Worm (Caenorhabditis elegans) whole organism, L1 larva: ENCODE data around the gene C25G4.8.

Experiments
- aha-1 ChIP-seq: fragments of 150-350 bp; optimal IDR thresholded peaks from 2 replicates; lab custom pipeline; 2014; ENCODE audit warnings: missing biosample characterization, missing genetic modification characterization
- aly-2 ChIP-seq: fragments of 150-350 bp; optimal IDR thresholded peaks from 2 replicates; lab custom pipeline; 2014; ENCODE audit warnings: missing biosample characterization, missing genetic modification characterization
- ama-1 ChIP-seq: fragments of 150-350 bp; optimal IDR thresholded peaks from 2 replicates; lab custom pipeline; 2014
- blmp-1 ChIP-seq: fragments of 150-350 bp; optimal IDR thresholded peaks from 2 replicates; lab custom pipeline; 2014; ENCODE audit warnings: missing biosample characterization, missing genetic modification characterization
- ceh-63 ChIP-seq: fragments of 200-800 bp; sonication (Bioruptor generic); optimal IDR thresholded peaks from 2 replicates; lab custom pipeline; 2018; ENCODE audit warnings: mild to moderate bottlenecking, missing genetic modification characterization, missing compliant biosample characterization
- ceh-88 ChIP-seq: fragments of 200-800 bp; sonication (Bioruptor generic); IDR thresholded peaks from 2 replicates; pipeline ENCODE4 v1.3.6; 2022; ENCODE audit warnings: missing genetic modification characterization, missing compliant biosample characterization
- efl-1 ChIP-seq, 4 experiments: fragments of 150-350 bp; optimal IDR thresholded peaks in 3 of 4; peaks in 1 of 4; 1 replicate in 1 of 4; 2 replicates in 3 of 4; lab custom pipeline; 2014; ENCODE audit warnings: missing biosample characterization in 2 of 4, missing genetic modification characterization in 2 of 4, missing genetic modification reagents in 2 of 4
- egl-13 ChIP-seq: sonication (generic microtip); optimal IDR thresholded peaks from 2 replicates; lab custom pipeline; 2016; ENCODE audit warnings: missing genotype, missing genetic modification reagents, missing genetic modification characterization, missing compliant biosample characterization
- elt-2 ChIP-seq: sonication (generic microtip); optimal IDR thresholded peaks from 2 replicates; lab custom pipeline; 2016; ENCODE audit warnings: missing genetic modification characterization, mild to moderate bottlenecking, inconsistent platforms, missing compliant biosample characterization, missing genetic modification reagents
- ets-5 ChIP-seq: fragments of 200-800 bp; sonication (Bioruptor generic); IDR thresholded peaks from 2 replicates; pipeline ENCODE4 v1.3.6; 2022; ENCODE audit warnings: missing genetic modification characterization, missing compliant biosample characterization
- fkh-10 ChIP-seq: sonication (generic microtip); optimal IDR thresholded peaks from 2 replicates; lab custom pipeline; 2017; ENCODE audit warnings: missing biosample characterization, missing genetic modification reagents, missing genetic modification characterization
- fkh-8 ChIP-seq: sonication (generic microtip); optimal IDR thresholded peaks from 2 replicates; lab custom pipeline; 2016; ENCODE audit warnings: mild to moderate bottlenecking, missing genetic modification characterization, missing compliant biosample characterization
- grh-1 ChIP-seq: fragments of 200-800 bp; sonication (Bioruptor generic); IDR thresholded peaks from 2 replicates; pipeline ENCODE4 v1.3.6; 2022; ENCODE audit warnings: missing genetic modification reagents, missing genetic modification characterization, missing compliant biosample characterization
- hlh-17 ChIP-seq: fragments of 200-800 bp; sonication (Bioruptor generic); optimal IDR thresholded peaks from 2 replicates; lab custom pipeline; 2018; ENCODE audit warnings: missing genetic modification characterization, mild to moderate bottlenecking, missing compliant biosample characterization, moderate library complexity, borderline replicate concordance
- hpl-2 ChIP-seq: fragments of 150-350 bp; optimal IDR thresholded peaks from 2 replicates; lab custom pipeline; 2014; ENCODE audit warnings: missing biosample characterization, missing genetic modification reagents, missing genetic modification characterization
- irx-1 ChIP-seq: sonication (generic microtip); optimal IDR thresholded peaks from 2 replicates; lab custom pipeline; 2016; ENCODE audit warnings: missing genetic modification characterization, missing compliant biosample characterization
- jun-1 ChIP-seq: fragments of 150-350 bp; optimal IDR thresholded peaks from 2 replicates; lab custom pipeline; 2014; ENCODE audit warnings: missing biosample characterization, missing genetic modification reagents, missing genetic modification characterization
- lin-39 ChIP-seq: fragments of 150-350 bp; optimal IDR thresholded peaks from 2 replicates; lab custom pipeline; 2014; ENCODE audit warnings: missing biosample characterization, missing genetic modification reagents, missing genetic modification characterization
- lir-3 ChIP-seq: sonication (generic microtip); optimal IDR thresholded peaks from 2 replicates; lab custom pipeline; 2016; ENCODE audit warnings: mild to moderate bottlenecking, missing genetic modification characterization, moderate library complexity, missing compliant biosample characterization; ENCODE audit not compliant: poor library complexity
- nhr-237 ChIP-seq: fragments of 150-350 bp; optimal IDR thresholded peaks from 2 replicates; lab custom pipeline; 2014; ENCODE audit warnings: missing biosample characterization, missing genetic modification characterization
- nhr-71 ChIP-seq: sonication (generic microtip); optimal IDR thresholded peaks from 2 replicates; lab custom pipeline; 2016; ENCODE audit warnings: mild to moderate bottlenecking, missing genetic modification characterization, moderate library complexity, missing compliant biosample characterization
- nhr-90 ChIP-seq: sonication (generic microtip); optimal IDR thresholded peaks from 2 replicates; lab custom pipeline; 2016; ENCODE audit warnings: mild to moderate bottlenecking, missing genetic modification characterization, missing compliant biosample characterization; ENCODE audit not compliant: poor library complexity
- pag-3 ChIP-seq: sonication (generic microtip); optimal IDR thresholded peaks from 2 replicates; lab custom pipeline; 2017; ENCODE audit warnings: missing genetic modification characterization, mild to moderate bottlenecking, missing compliant biosample characterization, antibody characterized with exemption, borderline replicate concordance; ENCODE audit not compliant: insufficient read depth
- pax-3 ChIP-seq: fragments of 200-800 bp; sonication (Bioruptor generic); optimal IDR thresholded peaks from 2 replicates; lab custom pipeline; 2018; ENCODE audit warnings: mild to moderate bottlenecking, missing genetic modification characterization, moderate library complexity, missing compliant biosample characterization
- pqm-1 ChIP-seq: sonication (generic microtip); optimal IDR thresholded peaks from 3 replicates; lab custom pipeline; 2017; ENCODE audit warnings: missing biosample characterization, missing genetic modification characterization
- rnt-1 ChIP-seq: sonication (generic microtip); optimal IDR thresholded peaks from 2 replicates; lab custom pipeline; 2016; ENCODE audit warnings: mild to moderate bottlenecking, missing genetic modification characterization, moderate library complexity, missing compliant biosample characterization
- skn-1 ChIP-seq: fragments of 150-350 bp; optimal IDR thresholded peaks from 2 replicates; lab custom pipeline; 2014; ENCODE audit warnings: missing biosample characterization, missing genetic modification characterization
- snu-23 ChIP-seq: sonication (generic microtip); optimal IDR thresholded peaks from 2 replicates; lab custom pipeline; 2016; ENCODE audit warnings: missing genetic modification characterization, missing compliant biosample characterization
- sox-4 ChIP-seq: sonication (generic microtip); optimal IDR thresholded peaks from 2 replicates; lab custom pipeline; 2016; ENCODE audit warnings: missing genetic modification characterization, missing compliant biosample characterization
- tlp-1 ChIP-seq: fragments of 150-350 bp; optimal IDR thresholded peaks from 2 replicates; lab custom pipeline; 2014; ENCODE audit warnings: missing biosample characterization, missing genetic modification characterization

C25G4.8 gene

DNA sequence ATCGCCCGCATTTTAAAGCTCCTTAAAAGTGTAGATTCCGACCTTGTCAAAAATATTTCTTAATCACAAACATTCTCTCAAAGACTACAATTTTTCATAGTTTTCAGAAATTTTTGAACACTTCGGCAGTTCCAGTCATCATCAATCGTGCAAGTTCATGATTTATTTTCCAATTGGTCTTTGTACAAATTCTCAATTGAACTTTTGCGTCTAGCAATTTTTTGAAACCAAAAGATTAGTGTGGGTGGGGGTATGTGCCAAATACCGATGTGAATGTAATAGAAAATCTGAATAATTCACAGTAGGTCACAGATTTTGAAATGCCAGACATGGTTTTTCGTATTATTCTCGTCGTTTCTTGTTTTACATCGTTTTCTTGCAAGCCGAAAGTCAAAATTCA lies 24.9 kb downstream of the C25G4.8 start, which contains the start of gene clec-185:
Gene clec-185 (plus strand): TSS at position 301 of the 400 bp plus-strand sequence.
- TF ChIP-seq nhr-71 (tag; lab: Kevin White, UChicago), result no peak
- TF ChIP-seq fkh-8 (tag; lab: Kevin White, UChicago), result no peak
- no peak for TF ChIP-seq egl-13
- TF ChIP-seq lir-3, result no peak
- TF ChIP-seq irx-1 (tag; lab: Kevin White, UChicago), result no peak
- no peak for TF ChIP-seq efl-1 (optimal IDR thresholded peaks at IDR 0.05; lab: Kevin White, UChicago)
- TF ChIP-seq efl-1 (GFP tag; optimal IDR thresholded peaks at IDR 0.05 in 1 of 2; lab: Kevin White, UChicago), result peak in 1 of 2 experiments; percentile 79
- TF ChIP-seq sox-4 (tag; lab: Kevin White, UChicago), result no peak

DNA sequence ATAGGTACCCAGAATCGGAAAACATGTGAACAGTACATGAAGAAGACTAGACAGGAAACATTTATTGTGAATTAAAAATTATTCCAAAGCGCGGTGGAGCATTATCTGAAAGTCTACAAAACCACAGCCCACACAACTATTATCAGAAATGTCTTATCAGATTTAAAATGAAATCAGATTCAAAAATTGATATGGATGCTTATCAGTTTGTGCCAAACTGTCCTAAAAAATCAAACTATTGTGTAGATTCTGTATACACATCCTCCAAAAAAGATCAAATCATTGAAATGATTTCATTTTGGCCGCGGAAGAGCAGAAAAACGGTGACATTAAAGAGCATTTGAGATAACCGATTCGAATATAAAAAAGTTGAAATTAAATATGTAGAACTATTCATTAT lies 27.8 kb downstream of the C25G4.8 start, which contains the start of gene irg-4:
Gene irg-4 (plus strand): TSS at position 392 of the 400 bp plus-strand sequence.
- peak; percentile 88 for TF ChIP-seq tlp-1
- peak; percentile 97 for TF ChIP-seq elt-2 (tag; lab: Kevin White, UChicago)
- TF ChIP-seq grh-1, result no peak
- TF ChIP-seq aha-1, result no peak
- TF ChIP-seq pqm-1 (tag; lab: Kevin White, UChicago), result peak; percentile 4

DNA sequence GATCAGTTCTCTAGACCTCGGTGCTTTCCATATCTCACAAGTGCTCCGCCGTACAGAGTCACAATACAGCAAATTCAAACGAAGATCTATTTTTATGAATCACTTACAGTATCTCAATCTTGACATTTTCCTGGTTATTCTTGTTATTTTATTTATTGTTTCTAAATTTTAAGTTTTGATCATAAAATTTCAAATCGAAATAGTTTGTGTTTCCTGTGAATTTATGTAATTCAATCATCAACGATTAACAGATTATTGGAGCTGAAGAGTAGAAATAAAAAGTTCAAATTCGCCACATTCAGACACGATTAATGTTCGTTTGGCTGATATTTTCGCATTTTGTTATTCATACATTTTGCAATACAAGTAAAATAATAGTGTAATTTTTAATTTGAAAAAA lies 30.9 kb downstream of the C25G4.8 start, which contains the start of gene clec-184:
Gene clec-184 (plus strand): TSS at position 301 of the 400 bp plus-strand sequence.
- TF ChIP-seq ets-5 (GFP tag; lab: Robert Waterston, UW), result no peak
- no peak for TF ChIP-seq rnt-1 (tag; lab: Kevin White, UChicago)
- TF ChIP-seq pag-3 (tag; lab: Kevin White, UChicago), result no peak
- TF ChIP-seq jun-1 (tag; lab: Kevin White, UChicago), result no peak
- TF ChIP-seq pax-3 (tag; lab: Kevin White, UChicago), result no peak
- no peak for TF ChIP-seq aly-2 (tag; lab: Kevin White, UChicago)
- TF ChIP-seq ceh-88 (GFP tag; lab: Robert Waterston, UW), result no peak
- no peak for TF ChIP-seq hlh-17 (GFP tag; lab: Kevin White, UChicago)
- no peak for TF ChIP-seq ama-1 (lab: Kevin White, UChicago)
- TF ChIP-seq pqm-1 (tag; lab: Kevin White, UChicago), result no peak
- TF ChIP-seq fkh-10, result no peak
- no peak for TF ChIP-seq ceh-63

DNA sequence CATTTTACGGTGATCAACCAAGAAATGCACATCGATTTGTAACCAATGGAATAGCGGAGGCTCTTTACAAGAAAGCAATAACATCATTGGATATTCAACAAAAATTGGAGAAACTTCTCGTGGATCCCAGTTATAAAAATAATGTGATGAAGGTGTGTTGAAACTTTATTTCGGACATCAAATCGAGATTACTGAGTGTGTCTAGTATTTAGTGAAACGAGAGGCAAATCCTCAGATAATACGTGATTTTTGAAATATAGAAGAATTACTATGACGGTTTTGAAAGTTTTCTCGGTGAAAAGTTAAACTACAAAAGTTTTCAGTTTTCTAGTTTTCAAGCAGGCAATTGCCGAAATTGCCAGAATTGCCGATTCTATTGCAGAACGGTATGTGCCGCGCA lies 31.5 kb downstream of the C25G4.8 start:
- TF ChIP-seq nhr-90 (no peak), efl-1 (optimal IDR thresholded peaks at IDR 0.05; lab: Kevin White, UChicago) (no peak), efl-1 (GFP tag; optimal IDR thresholded peaks at IDR 0.05 in 1 of 2; lab: Kevin White, UChicago) (peak in 1 of 2 experiments; percentile 3), nhr-237 (no peak), ets-5 (GFP tag; lab: Robert Waterston, UW) (no peak)

DNA sequence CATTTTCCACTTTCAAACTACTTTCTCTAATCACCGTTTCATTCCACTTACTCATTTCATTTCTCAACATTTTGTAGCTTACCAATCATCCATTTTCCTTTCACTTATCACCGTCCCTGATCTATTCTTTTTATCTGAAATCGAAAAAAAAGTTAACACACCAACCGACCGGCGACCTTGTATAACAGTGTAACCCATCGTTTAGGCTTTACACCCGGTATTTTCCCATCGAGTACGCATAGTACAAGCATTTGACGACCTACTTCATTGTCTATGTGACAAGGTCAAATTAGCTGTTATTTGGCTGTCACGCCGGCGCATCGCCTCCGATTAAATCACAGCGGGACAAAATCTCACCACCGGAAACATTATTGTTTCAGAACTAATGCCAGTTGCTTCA lies 33.8 kb downstream of the C25G4.8 start:
- TF ChIP-seq tlp-1 (no peak), blmp-1 (tag; lab: Kevin White, UChicago) (peak; percentile 13)
- TF ChIP-seq, all 84 proteins: peak for 1

DNA sequence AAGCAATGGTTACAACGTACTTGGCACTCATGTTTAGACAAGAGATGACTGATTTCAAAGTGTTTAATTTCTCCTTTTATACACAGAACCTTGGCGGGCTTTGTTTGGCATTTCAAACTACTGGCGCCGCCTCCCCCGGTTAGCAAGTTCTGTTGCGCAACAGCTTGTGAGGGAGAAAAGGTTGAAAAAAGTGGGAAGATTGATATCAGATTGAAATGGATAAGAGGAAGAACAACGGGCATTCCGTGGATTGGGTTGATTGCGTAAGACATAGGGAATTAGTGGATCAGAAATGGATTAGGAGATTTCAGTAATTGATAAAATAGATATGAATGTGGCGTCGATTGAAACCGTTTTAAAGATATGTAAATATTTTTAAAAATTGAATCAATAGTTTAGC lies 34.8 kb downstream of the C25G4.8 start, which contains the start of gene col-130:
Gene col-130 (minus strand): TSS at position 50 of the 400 bp plus-strand sequence.
- TF ChIP-seq snu-23 (GFP tag; lab: Kevin White, UChicago), result no peak
- TF ChIP-seq hpl-2 (GFP tag; lab: Kevin White, UChicago), result no peak
- TF ChIP-seq grh-1, result no peak
- no peak for TF ChIP-seq skn-1 (tag; lab: Kevin White, UChicago)
- TF ChIP-seq lin-39 (tag; lab: Kevin White, UChicago), result no peak
- no peak for TF ChIP-seq ceh-88 (GFP tag; lab: Robert Waterston, UW)
